Fruit fly (Drosophila melanogaster) whole organism, embryonic: ENCODE data around the gene prg.

Experiments used
- B-H1 ChIP-seq: fragments of 200-800 bp; sonication (Bioruptor generic); IDR thresholded peaks from 3 replicates; pipeline ENCODE4 v1.3.6; 2022; ENCODE audit warnings: missing biosample characterization, missing genetic modification characterization
- BEAF-32 ChIP-seq: fragments of 200-800 bp; sonication (Bioruptor generic); optimal IDR thresholded peaks from 3 replicates; lab custom pipeline; 2017; ENCODE audit warnings: missing biosample characterization, missing genetic modification characterization, mild to moderate bottlenecking, moderate library complexity, missing genetic modification reagents
- BtbVII ChIP-seq: fragments of 200-800 bp; sonication (Bioruptor generic); optimal IDR thresholded peaks from 3 replicates; lab custom pipeline; 2017; ENCODE audit warnings: missing biosample characterization, mild to moderate bottlenecking, missing genetic modification characterization
- CG10462 ChIP-seq: fragments of 200-800 bp; sonication (Bioruptor generic); optimal IDR thresholded peaks from 2 replicates; lab custom pipeline; 2016; ENCODE audit warnings: missing biosample characterization, missing genetic modification characterization
- CG13424 ChIP-seq: fragments of 200-800 bp; sonication (Bioruptor generic); optimal IDR thresholded peaks from 2 replicates; lab custom pipeline; 2019; ENCODE audit warnings: missing biosample characterization, mild to moderate bottlenecking, missing genetic modification characterization, moderate library complexity
- CG13775 ChIP-seq: fragments of 200-800 bp; sonication (Bioruptor generic); optimal IDR thresholded peaks from 3 replicates; lab custom pipeline; 2017; ENCODE audit warnings: missing biosample characterization, mild to moderate bottlenecking, missing genetic modification characterization
- CG14441 ChIP-seq: fragments of 200-800 bp; sonication (Bioruptor generic); IDR thresholded peaks from 2 replicates; pipeline ENCODE4 v1.3.6; 2022; ENCODE audit warnings: missing biosample characterization, missing genetic modification characterization
- CG14667 ChIP-seq: fragments of 200-800 bp; sonication (Bioruptor generic); IDR thresholded peaks from 2 replicates; pipeline ENCODE4 v1.3.6; 2022; ENCODE audit warnings: missing biosample characterization, missing genetic modification characterization
- CG1529 ChIP-seq: fragments of 200-800 bp; sonication (Bioruptor generic); optimal IDR thresholded peaks from 3 replicates; lab custom pipeline; 2018; ENCODE audit warnings: missing biosample characterization, missing genetic modification characterization
- CG17186 ChIP-seq: fragments of 200-800 bp; sonication (Bioruptor generic); optimal IDR thresholded peaks from 3 replicates; lab custom pipeline; 2017; ENCODE audit warnings: missing biosample characterization, missing genetic modification reagents, missing genetic modification characterization
- CG17385 ChIP-seq: fragments of 200-800 bp; sonication (Bioruptor generic); optimal IDR thresholded peaks from 3 replicates; lab custom pipeline; 2018; ENCODE audit warnings: missing biosample characterization, mild to moderate bottlenecking, missing genetic modification characterization
- CG17568 ChIP-seq: fragments of 200-800 bp; sonication (Bioruptor generic); optimal IDR thresholded peaks from 2 replicates; lab custom pipeline; 2018; ENCODE audit warnings: missing biosample characterization, mild to moderate bottlenecking, missing genetic modification characterization, moderate library complexity
- CG17912 ChIP-seq: fragments of 200-800 bp; sonication (Bioruptor generic); optimal IDR thresholded peaks from 2 replicates; lab custom pipeline; 2018; ENCODE audit warnings: missing biosample characterization, mild to moderate bottlenecking, missing genetic modification characterization
- CG2875 ChIP-seq: fragments of 200-800 bp; sonication (Bioruptor generic); optimal IDR thresholded peaks from 2 replicates; lab custom pipeline; 2017; ENCODE audit warnings: missing biosample characterization, mild to moderate bottlenecking, missing genetic modification characterization, missing genetic modification reagents
- CG3726 ChIP-seq: fragments of 200-800 bp; sonication (Bioruptor generic); IDR thresholded peaks from 3 replicates; pipeline ENCODE4, ENCODE4 v1.3.6; 2022; ENCODE audit warnings: missing biosample characterization, missing genetic modification characterization
- CG4404 ChIP-seq: fragments of 200-800 bp; sonication (Bioruptor generic); IDR thresholded peaks from 2 replicates; pipeline ENCODE4 v1.3.6; 2022; ENCODE audit warnings: missing biosample characterization, missing genetic modification characterization
- CG4707 ChIP-seq: fragments of 200-800 bp; sonication (Bioruptor generic); optimal IDR thresholded peaks from 2 replicates; lab custom pipeline; 2018; ENCODE audit warnings: missing biosample characterization, mild to moderate bottlenecking, missing genetic modification characterization, moderate library complexity
- CG6765 ChIP-seq: fragments of 200-800 bp; sonication (Bioruptor generic); optimal IDR thresholded peaks from 3 replicates; lab custom pipeline; 2017; ENCODE audit warnings: missing biosample characterization, mild to moderate bottlenecking, missing genetic modification characterization
- CG9817 ChIP-seq: fragments of 200-800 bp; sonication (Bioruptor generic); optimal IDR thresholded peaks from 2 replicates; lab custom pipeline; 2018; ENCODE audit warnings: missing biosample characterization, mild to moderate bottlenecking, missing genetic modification characterization, moderate library complexity
- Camta ChIP-seq: fragments of 200-800 bp; sonication (Bioruptor generic); optimal IDR thresholded peaks from 2 replicates; lab custom pipeline; 2016; ENCODE audit warnings: missing biosample characterization, missing genetic modification characterization
- Dad ChIP-seq: fragments of 200-800 bp; sonication (Bioruptor generic); optimal IDR thresholded peaks from 3 replicates; lab custom pipeline; 2016; ENCODE audit warnings: missing biosample characterization, missing genetic modification characterization
- Eip74EF ChIP-seq, 2 experiments: fragments of 200-800 bp in 1 of 2; fragments of >200 bp in 1 of 2; sonication (Bioruptor generic) in 1 of 2; optimal IDR thresholded peaks; 2 replicates each; lab custom pipeline; 2017 to 2019; ENCODE audit warnings: missing biosample characterization in 2 of 2, missing genetic modification characterization in 2 of 2, mild to moderate bottlenecking in 1 of 2, moderate library complexity in 1 of 2
- Gsc ChIP-seq: fragments of 200-800 bp; sonication (Bioruptor generic); IDR thresholded peaks from 2 replicates; pipeline ENCODE4 v1.3.6; 2022; ENCODE audit warnings: missing biosample characterization, missing genetic modification characterization
- Hey ChIP-seq: fragments of 200-800 bp; sonication (Bioruptor generic); optimal IDR thresholded peaks from 3 replicates; lab custom pipeline; 2018; ENCODE audit warnings: missing biosample characterization, mild to moderate bottlenecking, missing genetic modification characterization
- Jarid2 ChIP-seq: fragments of 200-800 bp; sonication (Bioruptor generic); optimal IDR thresholded peaks from 3 replicates; lab custom pipeline; 2017; ENCODE audit warnings: mild to moderate bottlenecking, missing biosample characterization, missing genetic modification reagents, missing genetic modification characterization
- NfI ChIP-seq: fragments of 200-800 bp; sonication (Bioruptor generic); optimal IDR thresholded peaks from 3 replicates; lab custom pipeline; 2018; ENCODE audit warnings: missing biosample characterization, mild to moderate bottlenecking, missing genetic modification characterization, moderate library complexity
- Scr ChIP-seq: fragments of 200-800 bp; sonication (Bioruptor generic); IDR thresholded peaks from 2 replicates; pipeline ENCODE4 v1.3.6; 2022; ENCODE audit warnings: missing biosample characterization, missing genetic modification characterization; ENCODE audit not compliant: partially characterized antibody
- ab ChIP-seq: fragments of 200-800 bp; sonication (Bioruptor generic); optimal IDR thresholded peaks from 2 replicates; lab custom pipeline; 2016; ENCODE audit warnings: missing biosample characterization, missing genetic modification characterization
- abd-A ChIP-seq: fragments of 200-800 bp; sonication (Bioruptor generic); optimal IDR thresholded peaks from 3 replicates; lab custom pipeline; 2019; ENCODE audit warnings: missing biosample characterization, mild to moderate bottlenecking, missing genetic modification characterization, moderate library complexity
- ac ChIP-seq: fragments of 200-800 bp; sonication (Bioruptor generic); optimal IDR thresholded peaks from 3 replicates; lab custom pipeline; 2017; ENCODE audit warnings: missing biosample characterization, mild to moderate bottlenecking, missing genetic modification characterization
- ara ChIP-seq: fragments of 200-800 bp; sonication (Bioruptor generic); IDR thresholded peaks from 2 replicates; pipeline ENCODE4 v1.3.6; 2022; ENCODE audit warnings: missing biosample characterization, missing genetic modification characterization
- cas ChIP-seq: fragments of 200-800 bp; sonication (Bioruptor generic); IDR thresholded peaks from 2 replicates; pipeline ENCODE4 v1.3.6; 2022; ENCODE audit warnings: missing biosample characterization, missing genetic modification characterization
- crc ChIP-seq: fragments of 200-800 bp; sonication (Bioruptor generic); optimal IDR thresholded peaks from 2 replicates; lab custom pipeline; 2016; ENCODE audit warnings: missing biosample characterization, missing genetic modification characterization
- dysf ChIP-seq: fragments of 200-800 bp; sonication (Bioruptor generic); IDR thresholded peaks from 3 replicates; pipeline ENCODE4 v1.3.6; 2022; ENCODE audit warnings: missing biosample characterization, missing genetic modification characterization
- fd64A ChIP-seq: fragments of 200-800 bp; sonication (Bioruptor generic); optimal IDR thresholded peaks from 3 replicates; lab custom pipeline; 2018; ENCODE audit warnings: missing biosample characterization, mild to moderate bottlenecking, missing genetic modification characterization
- gfzf ChIP-seq: fragments of 200-800 bp; sonication (Bioruptor generic); optimal IDR thresholded peaks from 2 replicates; lab custom pipeline; 2016; ENCODE audit warnings: missing biosample characterization, mild to moderate bottlenecking, missing genetic modification characterization, moderate library complexity
- jumu ChIP-seq: fragments of 200-800 bp; sonication (Bioruptor generic); optimal IDR thresholded peaks from 3 replicates; lab custom pipeline; 2016; ENCODE audit warnings: missing biosample characterization, missing genetic modification characterization
- lbe ChIP-seq: fragments of 200-800 bp; sonication (Bioruptor generic); optimal IDR thresholded peaks from 2 replicates; lab custom pipeline; 2016; ENCODE audit warnings: missing biosample characterization, mild to moderate bottlenecking, missing genetic modification characterization
- maf-S ChIP-seq: fragments of 200-800 bp; sonication (Bioruptor generic); optimal IDR thresholded peaks from 2 replicates; lab custom pipeline; 2016; ENCODE audit warnings: missing biosample characterization, missing genetic modification characterization
- nerfin-1 ChIP-seq: fragments of 200-800 bp; sonication (Bioruptor generic); optimal IDR thresholded peaks from 3 replicates; lab custom pipeline; 2019; ENCODE audit warnings: missing biosample characterization, mild to moderate bottlenecking, missing genetic modification characterization, moderate library complexity
- org-1 ChIP-seq: fragments of 200-800 bp; sonication (Bioruptor generic); optimal IDR thresholded peaks from 2 replicates; lab custom pipeline; 2017; ENCODE audit warnings: missing biosample characterization, missing genetic modification characterization
- pnt ChIP-seq: fragments of 200-800 bp; sonication (Bioruptor generic); optimal IDR thresholded peaks from 3 replicates; lab custom pipeline; 2016; ENCODE audit warnings: missing biosample characterization, missing genetic modification characterization
- sisA ChIP-seq: fragments of 200-800 bp; sonication (Bioruptor generic); IDR thresholded peaks from 2 replicates; pipeline ENCODE4 v1.3.6; 2022; ENCODE audit warnings: missing biosample characterization, missing genetic modification characterization
- sob ChIP-seq: fragments of 200-800 bp; sonication (Bioruptor generic); IDR thresholded peaks from 2 replicates; pipeline ENCODE4 v1.3.6; 2022; ENCODE audit warnings: missing biosample characterization, missing genetic modification characterization
- tgo ChIP-seq: fragments of 200-800 bp; sonication (Bioruptor generic); IDR thresholded peaks from 3 replicates; pipeline ENCODE4 v1.3.6; 2022; ENCODE audit warnings: missing biosample characterization, missing genetic modification characterization
- tio ChIP-seq: fragments of 200-800 bp; sonication (Bioruptor generic); optimal IDR thresholded peaks from 2 replicates; lab custom pipeline; 2017; ENCODE audit warnings: missing biosample characterization, missing genetic modification characterization, inconsistent platforms
- tll ChIP-seq, 2 experiments: fragments of 200-800 bp in 1 of 2; fragments of >200 bp in 1 of 2; sonication (Bioruptor generic) in 1 of 2; optimal IDR thresholded peaks; 2 replicates each; lab custom pipeline; 2017 to 2019; ENCODE audit warnings: missing biosample characterization in 2 of 2, missing genetic modification characterization in 2 of 2, mild to moderate bottlenecking in 1 of 2, moderate library complexity in 1 of 2
- usp ChIP-seq: fragments of >200 bp; optimal IDR thresholded peaks from 2 replicates; lab custom pipeline; 2017; ENCODE audit warnings: missing biosample characterization, missing genetic modification characterization
- wek ChIP-seq: fragments of 200-800 bp; sonication (Bioruptor generic); optimal IDR thresholded peaks from 3 replicates; lab custom pipeline; 2018; ENCODE audit warnings: missing biosample characterization, mild to moderate bottlenecking, missing genetic modification characterization, moderate library complexity
- yki ChIP-seq: fragments of >200 bp; optimal IDR thresholded peaks from 3 replicates; lab custom pipeline; 2018

The prg gene

DNA sequence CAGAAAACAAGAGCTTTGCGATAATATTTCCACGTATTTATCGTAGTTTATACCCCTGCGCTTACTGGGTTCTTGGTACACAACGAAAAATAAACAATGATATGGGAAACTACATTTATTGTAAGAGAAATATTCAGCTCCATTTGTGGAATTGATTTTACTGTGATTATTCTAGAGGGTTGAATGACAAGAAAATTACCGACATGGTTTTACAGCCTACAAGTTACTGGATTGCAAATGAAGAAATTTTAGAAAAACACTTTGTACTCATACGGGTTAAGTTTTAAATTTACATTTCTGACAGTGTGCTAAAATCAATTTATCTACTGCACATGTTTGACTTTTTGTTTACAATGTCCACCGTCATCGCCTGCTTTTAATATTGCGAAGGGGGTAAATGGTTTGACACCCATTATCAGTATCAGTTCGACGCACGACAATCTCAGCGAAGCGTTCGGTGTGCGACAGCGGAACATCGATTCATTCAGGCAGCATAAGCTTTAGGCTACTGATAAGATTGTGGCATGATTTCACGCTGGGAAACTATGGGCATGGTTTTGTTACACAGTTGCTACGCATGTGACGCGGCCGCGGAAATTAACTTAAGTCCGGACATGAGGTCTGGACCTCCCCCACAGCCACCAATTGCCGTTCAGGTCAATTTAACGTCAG lies 2.4 kb upstream of the prg start (continued):
- TF ChIP-seq CG10462 (GFP tag; lab: Kevin White, UChicago) (no peak), org-1 (GFP tag; lab: Kevin White, UChicago) (peak; percentile 40), CG17186 (GFP tag; lab: Kevin White, UChicago) (no peak), dysf (GFP tag; lab: Robert Waterston, UW) (peak; percentile 43; the same call in 1 of the 3 replicates), crc (GFP tag; lab: Kevin White, UChicago) (no peak), nerfin-1 (tag; lab: Kevin White, UChicago) (peak; percentile 16), CG2875 (GFP tag; lab: Kevin White, UChicago) (no peak), CG13775 (GFP tag; lab: Kevin White, UChicago) (no peak), usp (no peak), Scr (no peak), lbe (GFP tag; lab: Kevin White, UChicago) (no peak), CG1529 (GFP tag; lab: Kevin White, UChicago) (no peak), Hey (tag; lab: Kevin White, UChicago) (no peak), fd64A (no peak), CG14441 (GFP tag; lab: Robert Waterston, UW) (no peak), ab (GFP tag; lab: Kevin White, UChicago) (no peak), Eip74EF (GFP tag; optimal IDR thresholded peaks at IDR 0.05; lab: Kevin White, UChicago) (no peak), jumu (no peak), CG14667 (GFP tag; lab: Robert Waterston, UW) (no peak), cas (GFP tag; lab: Robert Waterston, UW) (no peak), CG17912 (GFP tag; lab: Kevin White, UChicago) (no peak), gfzf (GFP tag; lab: Kevin White, UChicago) (no peak), Jarid2 (GFP tag; lab: Kevin White, UChicago) (peak; percentile 24), tll (GFP tag; optimal IDR thresholded peaks at IDR 0.05; lab: Kevin White, UChicago) (no peak), Dad (GFP tag; lab: Kevin White, UChicago) (no peak), abd-A (tag; lab: Kevin White, UChicago) (no peak), CG3726 (GFP tag; lab: Robert Waterston, UW) (no peak), ac (GFP tag; lab: Kevin White, UChicago) (no peak), tio (no peak), CG4707 (no peak), CG13424 (tag; lab: Kevin White, UChicago) (peak; percentile 21), wek (GFP tag; lab: Kevin White, UChicago) (no peak), sisA (no peak), BtbVII (peak; percentile 21), Camta (GFP tag; lab: Kevin White, UChicago) (no peak), CG9817 (tag; lab: Kevin White, UChicago) (peak; percentile 26), tgo (GFP tag; lab: Robert Waterston, UW) (no peak), CG17385 (peak; percentile 5), CG6765 (GFP tag; lab: Kevin White, UChicago) (no peak), CG4404 (no peak), maf-S (GFP tag; lab: Kevin White, UChicago) (no peak), ara (GFP tag; lab: Robert Waterston, UW) (no peak), sob (GFP tag; lab: Robert Waterston, UW) (no peak), yki (lab: Kevin White, UChicago) (no peak), BEAF-32 (GFP tag; lab: Kevin White, UChicago) (no peak), pnt (GFP tag; lab: Kevin White, UChicago) (no peak), B-H1 (GFP tag; lab: Robert Waterston, UW) (no peak), Gsc (GFP tag; lab: Robert Waterston, UW) (no peak), NfI (peak; percentile 8), CG17568 (no peak)
